Worm (Caenorhabditis elegans) whole organism, L4/young adult: Measurements from ENCODE around the gene tdc-1.

Source experiments
- W03F9.2 ChIP-seq: fragments of 150-350 bp; optimal IDR thresholded peaks from 2 replicates; lab custom pipeline; 2014; ENCODE audit warnings: missing biosample characterization, missing genetic modification characterization
- him-1 ChIP-seq: sonication (generic microtip); optimal IDR thresholded peaks from 2 replicates; lab custom pipeline; 2016; ENCODE audit warnings: missing genotype, missing genetic modification reagents, missing genetic modification characterization, missing compliant biosample characterization

DNA sequence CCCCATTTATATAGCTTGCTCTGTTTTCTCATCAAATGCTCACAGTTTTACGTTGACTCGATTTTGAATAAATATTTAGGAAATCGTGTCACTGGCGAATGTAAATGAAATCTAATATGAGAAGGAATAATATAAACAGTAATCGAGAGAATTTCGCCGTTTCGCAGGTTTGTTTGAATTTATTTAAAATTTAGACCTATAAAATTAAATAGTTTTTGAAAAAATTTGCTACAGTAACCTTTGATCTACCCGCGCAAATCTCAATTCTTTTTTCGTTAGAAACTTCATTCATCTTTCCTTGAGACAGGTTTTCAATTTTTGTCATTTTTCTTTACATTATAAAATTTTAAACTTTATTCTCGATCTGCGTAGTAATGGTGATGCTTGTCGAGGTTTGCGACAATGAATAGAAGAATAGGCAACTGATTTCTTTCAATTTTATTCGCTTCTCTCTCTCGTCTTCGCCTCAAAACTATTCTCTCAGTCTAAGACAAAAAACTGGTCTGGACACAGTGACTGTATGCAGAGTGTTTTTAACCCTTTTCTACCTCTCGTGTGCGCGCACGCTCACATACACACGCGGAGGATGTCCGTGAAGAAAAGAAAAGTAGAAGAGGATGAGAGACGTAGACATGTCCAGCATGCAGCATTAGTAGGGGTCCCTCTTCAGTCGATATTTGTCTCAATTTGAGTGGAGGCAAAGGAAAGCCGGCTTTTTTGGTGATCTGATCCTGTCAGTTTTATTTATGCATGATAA lies 47.9 kb upstream of the tdc-1 start, which contains the start of gene dab-1:
- TF ChIP-seq W03F9.2 (tag; lab: Kevin White, UChicago) (no peak), him-1 (tag; lab: Kevin White, UChicago) (peak; percentile 21)
